Fruit fly (Drosophila melanogaster) whole organism, prepupa: Measurements from ENCODE around the gene BTBD9.

Source experiments
- Blimp-1 ChIP-seq: fragments of 200-800 bp; sonication (Bioruptor generic); optimal IDR thresholded peaks from 3 replicates; lab custom pipeline; 2017; ENCODE audit warnings: missing biosample characterization, missing genetic modification characterization, mild to moderate bottlenecking, moderate library complexity, missing genetic modification reagents
- CG10631 ChIP-seq: fragments of 200-800 bp; sonication (Bioruptor generic); optimal IDR thresholded peaks from 2 replicates; lab custom pipeline; 2016; ENCODE audit warnings: missing biosample characterization, missing genetic modification characterization
- CG10669 ChIP-seq: fragments of 200-800 bp; sonication (Bioruptor generic); optimal IDR thresholded peaks from 3 replicates; lab custom pipeline; 2018; ENCODE audit warnings: missing biosample characterization, mild to moderate bottlenecking, missing genetic modification characterization, moderate library complexity
- CG11294 ChIP-seq: fragments of 200-800 bp; sonication (Bioruptor generic); IDR thresholded peaks from 2 replicates; pipeline ENCODE4 v1.3.6; 2022; ENCODE audit warnings: missing biosample characterization, missing genetic modification characterization
- CG11762 ChIP-seq: fragments of 200-800 bp; sonication (Bioruptor generic); optimal IDR thresholded peaks from 3 replicates; lab custom pipeline; 2016; ENCODE audit warnings: missing biosample characterization, missing genetic modification characterization; ENCODE audit not compliant: insufficient read depth
- CG11902 ChIP-seq: fragments of 200-800 bp; sonication (Bioruptor generic); optimal IDR thresholded peaks from 3 replicates; lab custom pipeline; 2016; ENCODE audit warnings: missing biosample characterization, missing genetic modification characterization
- CG15336 ChIP-seq: fragments of 200-800 bp; sonication (Bioruptor generic); IDR thresholded peaks from 2 replicates; pipeline ENCODE4 v1.3.6; 2022; ENCODE audit warnings: missing biosample characterization, missing genetic modification characterization
- CG1621 ChIP-seq: fragments of 200-800 bp; sonication (Bioruptor generic); optimal IDR thresholded peaks from 3 replicates; lab custom pipeline; 2018; ENCODE audit warnings: missing biosample characterization, mild to moderate bottlenecking, missing genetic modification characterization
- CG16779 ChIP-seq: fragments of 200-800 bp; sonication (Bioruptor generic); optimal IDR thresholded peaks from 3 replicates; lab custom pipeline; 2017; ENCODE audit warnings: missing biosample characterization, mild to moderate bottlenecking, missing genetic modification characterization
- CG3032 ChIP-seq: fragments of 200-800 bp; optimal IDR thresholded peaks from 2 replicates; lab custom pipeline; 2019; ENCODE audit warnings: missing biosample characterization, mild to moderate bottlenecking, missing genetic modification characterization, moderate library complexity
- CG31627 ChIP-seq: fragments of 200-800 bp; sonication (Bioruptor generic); optimal IDR thresholded peaks from 3 replicates; lab custom pipeline; 2016; ENCODE audit warnings: missing biosample characterization, missing genetic modification characterization
- CG32006 ChIP-seq: fragments of 200-800 bp; sonication (Bioruptor generic); optimal IDR thresholded peaks from 3 replicates; lab custom pipeline; 2017; ENCODE audit warnings: missing biosample characterization, mild to moderate bottlenecking, missing genetic modification characterization
- CG34406 ChIP-seq: fragments of 200-800 bp; sonication (Bioruptor generic); optimal IDR thresholded peaks from 3 replicates; lab custom pipeline; 2016; ENCODE audit warnings: missing biosample characterization, missing genetic modification characterization
- CG3919 ChIP-seq: fragments of 200-800 bp; sonication (Bioruptor generic); optimal IDR thresholded peaks from 3 replicates; lab custom pipeline; 2016; ENCODE audit warnings: missing biosample characterization, missing genetic modification characterization
- CG4318 ChIP-seq: fragments of 200-800 bp; sonication (Bioruptor generic); optimal IDR thresholded peaks from 3 replicates; lab custom pipeline; 2017; ENCODE audit warnings: missing biosample characterization, mild to moderate bottlenecking, missing genetic modification characterization
- CG6163 ChIP-seq: fragments of 200-800 bp; sonication (Bioruptor generic); IDR thresholded peaks from 3 replicates; pipeline ENCODE4 v1.3.6; 2022; ENCODE audit warnings: missing biosample characterization, missing genetic modification characterization
- CG6276 ChIP-seq: fragments of 200-800 bp; sonication (Bioruptor generic); optimal IDR thresholded peaks from 2 replicates; lab custom pipeline; 2017; ENCODE audit warnings: missing biosample characterization, mild to moderate bottlenecking, missing genetic modification characterization
- CG6792 ChIP-seq: fragments of 200-800 bp; sonication (Bioruptor generic); optimal IDR thresholded peaks from 3 replicates; lab custom pipeline; 2016; ENCODE audit warnings: missing biosample characterization, missing genetic modification characterization
- CG6854 ChIP-seq: fragments of 200-800 bp; sonication (Bioruptor generic); optimal IDR thresholded peaks from 2 replicates; lab custom pipeline; 2017; ENCODE audit warnings: missing biosample characterization, mild to moderate bottlenecking, missing genetic modification characterization
- CG7368 ChIP-seq: fragments of 200-800 bp; sonication (Bioruptor generic); optimal IDR thresholded peaks from 3 replicates; lab custom pipeline; 2016; ENCODE audit warnings: missing biosample characterization, missing genetic modification characterization
- CG8119 ChIP-seq: fragments of 200-800 bp; sonication (Bioruptor generic); IDR thresholded peaks from 3 replicates; pipeline ENCODE4 v1.3.6; 2022; ENCODE audit warnings: missing biosample characterization, missing genetic modification characterization
- CG8319 ChIP-seq: fragments of 200-800 bp; sonication (Bioruptor generic); optimal IDR thresholded peaks from 3 replicates; lab custom pipeline; 2016; ENCODE audit warnings: missing biosample characterization, missing genetic modification characterization
- CG8632 ChIP-seq: fragments of 200-800 bp; sonication (Bioruptor generic); optimal IDR thresholded peaks from 3 replicates; lab custom pipeline; 2016; ENCODE audit warnings: missing biosample characterization, missing genetic modification characterization
- CG9139 ChIP-seq: fragments of 200-800 bp; sonication (Bioruptor generic); optimal IDR thresholded peaks from 3 replicates; lab custom pipeline; 2017; ENCODE audit warnings: missing biosample characterization, mild to moderate bottlenecking, missing genetic modification characterization
- Eip75B ChIP-seq: fragments of 200-800 bp; sonication (Bioruptor generic); optimal IDR thresholded peaks from 3 replicates; lab custom pipeline; 2016; ENCODE audit warnings: missing biosample characterization, missing genetic modification characterization
- Eip78C ChIP-seq: fragments of 200-800 bp; sonication (Bioruptor generic); peaks from one replicate; lab custom pipeline; 2016; ENCODE audit warnings: missing biosample characterization, missing genetic modification characterization
- Eip93F ChIP-seq: fragments of 200-800 bp; sonication (Bioruptor generic); optimal IDR thresholded peaks from 2 replicates; lab custom pipeline; 2016; ENCODE audit warnings: missing biosample characterization, mild to moderate bottlenecking, missing genetic modification characterization
- Ets21C ChIP-seq: fragments of 200-800 bp; sonication (Bioruptor generic); optimal IDR thresholded peaks from 3 replicates; lab custom pipeline; 2016; ENCODE audit warnings: missing biosample characterization, missing genetic modification characterization
- Ets96B ChIP-seq: fragments of 200-800 bp; optimal IDR thresholded peaks from 2 replicates; lab custom pipeline; 2019; ENCODE audit warnings: missing biosample characterization, mild to moderate bottlenecking, missing genetic modification characterization, moderate library complexity
- Gug ChIP-seq: fragments of 200-800 bp; sonication (Bioruptor generic); IDR thresholded peaks from 2 replicates; pipeline ENCODE4 v1.3.6; 2022; ENCODE audit warnings: missing biosample characterization, missing genetic modification characterization
- Hr38 ChIP-seq: sonication (Bioruptor generic); optimal IDR thresholded peaks from 2 replicates; lab custom pipeline; 2016; ENCODE audit warnings: missing biosample characterization, missing genetic modification characterization
- Hr39 ChIP-seq: fragments of 200-800 bp; sonication (Bioruptor generic); optimal IDR thresholded peaks from 2 replicates; lab custom pipeline; 2016; ENCODE audit warnings: missing biosample characterization, missing genetic modification characterization
- Lpt ChIP-seq: fragments of 200-800 bp; sonication (Bioruptor generic); optimal IDR thresholded peaks from 3 replicates; lab custom pipeline; 2016; ENCODE audit warnings: missing biosample characterization, missing genetic modification characterization
- Met ChIP-seq: fragments of 200-800 bp; sonication (Bioruptor generic); optimal IDR thresholded peaks from 3 replicates; lab custom pipeline; 2016; ENCODE audit warnings: missing biosample characterization, missing genetic modification characterization
- OdsH ChIP-seq: fragments of 200-800 bp; sonication (Bioruptor generic); optimal IDR thresholded peaks from 3 replicates; lab custom pipeline; 2016; ENCODE audit warnings: missing biosample characterization, missing genetic modification characterization
- Smox ChIP-seq: fragments of 200-800 bp; sonication (Bioruptor generic); optimal IDR thresholded peaks from 3 replicates; lab custom pipeline; 2016; ENCODE audit warnings: missing biosample characterization, missing genetic modification characterization
- Sox14 ChIP-seq: fragments of 200-800 bp; sonication (Bioruptor generic); optimal IDR thresholded peaks from 3 replicates; lab custom pipeline; 2016; ENCODE audit warnings: missing biosample characterization, missing genetic modification characterization
- achi ChIP-seq: fragments of 200-800 bp; sonication (Bioruptor generic); optimal IDR thresholded peaks from 3 replicates; lab custom pipeline; 2016; ENCODE audit warnings: missing biosample characterization, missing genetic modification characterization
- acj6 ChIP-seq: fragments of 200-800 bp; sonication (Bioruptor generic); optimal IDR thresholded peaks from 3 replicates; lab custom pipeline; 2016; ENCODE audit warnings: missing biosample characterization, missing genetic modification characterization
- cyc ChIP-seq: fragments of 200-800 bp; sonication (Bioruptor generic); optimal IDR thresholded peaks from 3 replicates; lab custom pipeline; 2016; ENCODE audit warnings: missing biosample characterization, missing genetic modification characterization
- dsx ChIP-seq: fragments of 200-800 bp; optimal IDR thresholded peaks from 3 replicates; lab custom pipeline; 2019; ENCODE audit warnings: missing biosample characterization, mild to moderate bottlenecking, missing genetic modification characterization, moderate library complexity; ENCODE audit not compliant: poor library complexity, severe bottlenecking
- eg ChIP-seq: fragments of 200-800 bp; sonication (Bioruptor generic); IDR thresholded peaks from 3 replicates; pipeline ENCODE4 v1.3.6; 2022; ENCODE audit warnings: missing biosample characterization, missing genetic modification characterization
- fd59A ChIP-seq: fragments of 200-800 bp; sonication (Bioruptor generic); optimal IDR thresholded peaks from 2 replicates; lab custom pipeline; 2017; ENCODE audit warnings: missing biosample characterization, mild to moderate bottlenecking, missing genetic modification characterization, missing genetic modification reagents
- lz ChIP-seq: fragments of 200-800 bp; sonication (Bioruptor generic); optimal IDR thresholded peaks from 3 replicates; lab custom pipeline; 2016; ENCODE audit warnings: missing biosample characterization, missing genetic modification characterization
- net ChIP-seq: fragments of 200-800 bp; sonication (Bioruptor generic); optimal IDR thresholded peaks from 3 replicates; lab custom pipeline; 2016; ENCODE audit warnings: missing biosample characterization, missing genetic modification characterization
- pdm3 ChIP-seq: fragments of 200-800 bp; sonication (Bioruptor generic); optimal IDR thresholded peaks from 3 replicates; lab custom pipeline; 2016; ENCODE audit warnings: missing biosample characterization, missing genetic modification characterization
- salr ChIP-seq, 2 experiments: fragments of 200-800 bp; sonication (Bioruptor generic); optimal IDR thresholded peaks; 3 replicates each; lab custom pipeline; 2016 to 2018; ENCODE audit warnings: missing biosample characterization in 2 of 2, missing genetic modification characterization in 2 of 2, mild to moderate bottlenecking in 1 of 2
- spab ChIP-seq: fragments of 200-800 bp; sonication (Bioruptor generic); optimal IDR thresholded peaks from 2 replicates; lab custom pipeline; 2017; ENCODE audit warnings: missing biosample characterization, mild to moderate bottlenecking, missing genetic modification characterization, missing genetic modification reagents
- svp ChIP-seq: fragments of 200-800 bp; sonication (Bioruptor generic); peaks from one replicate; lab custom pipeline; 2016; ENCODE audit warnings: missing biosample characterization, missing genetic modification characterization
- topi ChIP-seq: fragments of 200-800 bp; sonication (Bioruptor generic); optimal IDR thresholded peaks from 3 replicates; lab custom pipeline; 2016; ENCODE audit warnings: missing biosample characterization, missing genetic modification characterization
- vri ChIP-seq: fragments of 200-800 bp; sonication (Bioruptor generic); optimal IDR thresholded peaks from 3 replicates; lab custom pipeline; 2016; ENCODE audit warnings: missing biosample characterization, mild to moderate bottlenecking, missing genetic modification characterization

The BTBD9 gene

DNA sequence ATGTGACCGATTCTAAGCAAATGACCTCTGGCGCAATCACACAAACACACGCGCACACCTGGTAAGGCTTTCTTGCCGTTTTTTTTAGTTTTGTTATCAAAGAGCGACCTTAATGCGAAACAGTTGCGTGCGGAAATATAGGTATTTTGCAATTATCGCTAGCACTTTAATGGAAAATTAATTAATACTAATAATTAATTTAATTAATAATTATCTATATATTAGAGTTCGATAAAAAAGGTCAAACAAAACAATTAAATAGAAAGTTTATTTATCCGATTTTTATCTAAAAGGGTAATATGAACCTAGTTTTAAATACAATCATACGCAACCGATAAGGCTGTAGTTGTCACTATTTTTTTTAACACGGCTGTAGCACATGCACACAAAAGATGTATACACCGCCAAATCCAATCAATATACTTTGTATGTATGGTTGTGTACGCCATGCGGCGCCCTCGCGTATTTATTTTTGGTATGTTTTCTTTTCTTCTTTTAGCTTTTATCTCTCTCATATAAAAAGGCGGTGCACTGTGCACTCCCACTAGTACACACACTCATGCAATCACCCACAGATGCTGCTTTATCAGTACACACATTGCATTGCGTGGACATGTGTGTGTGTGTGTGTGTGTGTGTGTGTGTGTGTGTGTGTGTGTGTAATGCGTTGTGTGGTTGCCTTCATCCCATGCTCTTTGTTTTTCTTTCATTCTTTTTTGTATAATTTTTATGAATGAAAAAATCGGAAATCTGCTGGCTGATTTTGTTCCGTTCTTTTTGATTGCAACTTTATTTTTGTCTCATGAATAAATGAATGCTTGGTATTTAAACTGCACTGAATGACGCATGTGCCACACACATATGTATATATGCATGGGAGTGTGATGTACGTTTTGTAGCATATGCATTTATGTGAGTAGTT lies 34.4 kb downstream of the BTBD9 start:
- peak; percentile 37 for TF ChIP-seq CG4318 (GFP tag; lab: Kevin White, UChicago)
- TF ChIP-seq OdsH (GFP tag; lab: Kevin White, UChicago), result peak; percentile 68
- peak; percentile 82 for TF ChIP-seq CG32006 (GFP tag; lab: Kevin White, UChicago)
- TF ChIP-seq Hr38 (GFP tag; lab: Kevin White, UChicago), result no peak
- peak; percentile 12 for TF ChIP-seq cyc (GFP tag; lab: Kevin White, UChicago)
- peak; percentile 33 for TF ChIP-seq Blimp-1 (GFP tag; lab: Kevin White, UChicago)
- peak; percentile 37 for TF ChIP-seq Sox14 (GFP tag; lab: Kevin White, UChicago)
- peak; percentile 21 for TF ChIP-seq CG7368 (GFP tag; lab: Kevin White, UChicago)
- peak; percentile 57 for TF ChIP-seq CG6163
- peak; percentile 43 for TF ChIP-seq CG10669 (GFP tag; lab: Kevin White, UChicago)
- TF ChIP-seq CG10631, result peak; percentile 73
- peak; percentile 29 for TF ChIP-seq net (GFP tag; lab: Kevin White, UChicago)
- TF ChIP-seq CG8119 (GFP tag; lab: Robert Waterston, UW), result peak; percentile 78
- no peak for TF ChIP-seq Smox (GFP tag; lab: Kevin White, UChicago)
- no peak for TF ChIP-seq topi (GFP tag; lab: Kevin White, UChicago)
- TF ChIP-seq vri (GFP tag; lab: Kevin White, UChicago), result no peak
- TF ChIP-seq Eip78C (GFP tag; lab: Kevin White, UChicago), result peak; percentile 73
- TF ChIP-seq CG16779 (tag; lab: Kevin White, UChicago), result no peak
- peak; percentile 63 for TF ChIP-seq eg (GFP tag; lab: Robert Waterston, UW)
- TF ChIP-seq svp (GFP tag; lab: Kevin White, UChicago), result no peak
- no peak for TF ChIP-seq Ets21C
- TF ChIP-seq Lpt (GFP tag; lab: Kevin White, UChicago), result no peak
- peak; percentile 64 for TF ChIP-seq acj6
- no peak for TF ChIP-seq fd59A (GFP tag; lab: Kevin White, UChicago)
- TF ChIP-seq CG6792, result peak; percentile 32
- peak; percentile 11 for TF ChIP-seq CG11902 (GFP tag; lab: Kevin White, UChicago)
- TF ChIP-seq CG9139 (GFP tag; lab: Kevin White, UChicago), result no peak
- TF ChIP-seq spab (GFP tag; lab: Kevin White, UChicago), result peak; percentile 22
- peak; percentile 50; the same call in 1 of the 2 replicates for TF ChIP-seq Gug
- no peak for TF ChIP-seq Hr39 (GFP tag; lab: Kevin White, UChicago)
- TF ChIP-seq CG3919 (GFP tag; lab: Kevin White, UChicago), result peak; percentile 34
- no peak for TF ChIP-seq CG11294 (GFP tag; lab: Robert Waterston, UW)
- peak; percentile 36 for TF ChIP-seq lz
- no peak for TF ChIP-seq CG6854 (GFP tag; lab: Kevin White, UChicago)
- peak; percentile 41 for TF ChIP-seq CG31627 (GFP tag; lab: Kevin White, UChicago)
- peak; percentile 79 for TF ChIP-seq CG15336 (GFP tag; lab: Robert Waterston, UW)
- peak; percentile 65 for TF ChIP-seq CG8632 (GFP tag; lab: Kevin White, UChicago)
- peak; percentile 53 for TF ChIP-seq Met (GFP tag; lab: Kevin White, UChicago)
- peak; percentile 2 for TF ChIP-seq Eip75B
- no peak for TF ChIP-seq Eip93F (GFP tag; lab: Kevin White, UChicago)
- TF ChIP-seq achi (GFP tag; lab: Kevin White, UChicago), result peak; percentile 56
- peak; percentile 34 for TF ChIP-seq CG11762 (GFP tag; lab: Kevin White, UChicago)
- TF ChIP-seq dsx (GFP tag; lab: Kevin White, UChicago), result peak; percentile 74
- peak; percentile 60 for TF ChIP-seq CG34406 (GFP tag; lab: Kevin White, UChicago)
- peak; percentile 66 for TF ChIP-seq CG6276 (GFP tag; lab: Kevin White, UChicago)
- peak; percentile 19 for TF ChIP-seq pdm3 (GFP tag; lab: Kevin White, UChicago)
- TF ChIP-seq Ets96B (tag; lab: Kevin White, UChicago), result peak; percentile 63
- TF ChIP-seq CG3032, result peak; percentile 72
- TF ChIP-seq CG8319, result no peak
- TF ChIP-seq CG1621, result no peak
- peak in 1 of 2 experiments; percentile 28 for TF ChIP-seq salr (GFP tag; optimal IDR thresholded peaks at IDR 0.05; lab: Kevin White, UChicago)
